Worm (Caenorhabditis elegans): ENCODE results near the gene C47E8.1.

C47E8.1 gene

DNA sequence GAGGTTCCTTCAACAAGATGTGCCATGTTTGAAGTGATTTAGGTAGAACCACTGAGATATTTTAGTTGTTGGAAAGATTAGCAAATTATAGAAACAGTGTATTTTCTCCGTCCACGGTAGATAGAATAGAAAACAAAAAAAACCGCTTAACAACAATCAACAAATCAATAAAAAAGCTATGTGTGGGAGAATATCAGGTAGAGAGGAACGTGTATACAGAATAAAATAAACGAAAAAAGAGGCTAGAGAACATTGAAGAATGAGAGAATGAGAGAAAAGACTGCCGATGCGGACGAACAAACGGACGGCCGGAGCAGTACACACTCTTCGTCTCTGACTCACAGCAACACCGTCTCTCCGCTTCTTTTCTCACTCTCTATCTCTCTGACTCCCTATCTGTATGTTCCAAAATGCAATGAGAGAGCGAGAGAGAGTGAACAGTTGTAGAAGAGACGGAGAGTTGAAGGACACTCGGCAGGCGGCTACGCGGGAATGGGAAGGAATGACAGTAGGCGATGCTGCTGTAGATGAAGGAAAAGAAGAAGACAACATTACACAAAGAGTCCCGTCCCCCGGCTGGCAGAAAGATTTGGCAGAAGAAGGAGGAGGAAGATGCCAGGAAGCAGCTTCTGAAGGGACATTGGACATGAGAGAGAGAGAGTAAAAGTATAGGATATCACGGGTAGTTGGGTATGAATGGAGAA is 30.9 kb downstream of the C47E8.1 start, which contains the start of gene unc-112 (continued):
- TF ChIP-seq akir-1 (GFP tag; optimal IDR thresholded peaks at IDR 0.05), result no peak
- TF ChIP-seq ets-4 (GFP tag; optimal IDR thresholded peaks at IDR 0.05), result peak; percentile 50
- TF ChIP-seq D2030.7 (GFP tag; IDR thresholded peaks at IDR 0.05), result no peak
- peak; percentile 25 to 29 for TF ChIP-seq let-607 (tag; optimal IDR thresholded peaks at IDR 0.05)
- 0 out of 2 replicates have a peak, but pooled peaks have one; percentile 12 for TF ChIP-seq egl-44 (GFP tag; IDR thresholded peaks at IDR 0.05)
- peak; percentile 90 for TF ChIP-seq dox-1 (GFP tag; IDR thresholded peaks at IDR 0.05)
- no peak for TF ChIP-seq lin-40 (tag; optimal IDR thresholded peaks at IDR 0.05)
- 0 out of 2 replicates have a peak, but pooled peaks have one; percentile 18 for TF ChIP-seq hsf-1 (GFP tag; IDR thresholded peaks at IDR 0.05)
- no peak for TF ChIP-seq sdz-38 (tag; optimal IDR thresholded peaks at IDR 0.05)
- TF ChIP-seq mcd-1 (GFP tag; IDR thresholded peaks at IDR 0.05), result peak; percentile 76
- peak; percentile 51; the same call in 1 of the 2 replicates for TF ChIP-seq egrh-3 (GFP tag; IDR thresholded peaks at IDR 0.05)
- TF ChIP-seq lin-35 (GFP tag; optimal IDR thresholded peaks at IDR 0.05), result peak in 1 of 3 experiments; percentile 33
- TF ChIP-seq ztf-6 (GFP tag; IDR thresholded peaks at IDR 0.05), result no peak
- TF ChIP-seq nhr-27 (tag; optimal IDR thresholded peaks at IDR 0.05), result no peak

DNA sequence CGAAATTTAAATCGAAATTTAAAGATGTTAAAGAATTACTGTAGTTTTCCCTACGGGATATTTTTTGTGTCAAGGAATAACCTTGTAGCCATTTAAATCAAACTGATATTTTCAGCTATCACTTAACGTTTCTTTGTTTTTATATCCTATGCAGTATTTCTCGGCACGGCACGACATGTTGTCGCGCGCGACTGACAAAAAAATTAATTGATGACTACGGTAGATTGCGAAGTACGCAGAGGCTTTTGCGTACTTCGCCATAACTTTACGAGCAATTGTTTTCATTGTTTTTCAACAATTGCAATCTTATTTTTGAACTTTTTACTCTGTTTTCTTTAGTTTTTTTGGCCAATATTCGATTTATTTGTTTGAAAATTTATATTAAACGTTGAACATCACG is 32.2 kb downstream of the C47E8.1 start:
- TF ChIP-seq hsf-1 (GFP tag; IDR thresholded peaks at IDR 0.05) (no peak), F33H1.4 (GFP tag; IDR thresholded peaks at IDR 0.05) (peak; percentile 40; the same call in 1 of the 2 replicates), lsl-1 (GFP tag; optimal IDR thresholded peaks at IDR 0.05) (peak; percentile 91), dox-1 (GFP tag; IDR thresholded peaks at IDR 0.05) (no peak), madf-6 (GFP tag; IDR thresholded peaks at IDR 0.05) (peak; percentile 48; the same call in 1 of the 2 replicates), snpc-1.1 (tag; optimal IDR thresholded peaks at IDR 0.05; ENCODE audit: insufficient read depth) (peak; percentile 19), efl-1 (GFP tag; optimal IDR thresholded peaks at IDR 0.05) (peak; percentile 9)

DNA sequence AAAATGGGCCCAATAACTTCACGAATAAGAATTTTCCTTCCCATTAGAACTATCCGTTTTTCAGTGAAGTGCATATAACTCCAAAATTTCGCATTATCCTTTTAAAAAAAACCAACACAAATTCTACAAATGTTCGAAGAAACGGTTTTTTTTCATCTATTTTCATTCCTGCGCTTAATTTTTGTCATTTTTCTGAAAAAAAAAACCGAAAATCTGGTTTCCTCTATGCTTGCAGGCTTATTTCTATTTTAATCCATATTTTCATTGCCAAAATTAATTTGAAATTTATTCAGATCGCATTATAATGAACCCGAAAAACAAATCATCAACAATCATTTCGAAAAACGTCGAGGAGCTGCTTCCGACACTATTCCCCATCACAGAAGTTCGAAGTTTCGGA is 32.8 kb downstream of the C47E8.1 start, which contains the start of gene set-5:
Gene set-5 (plus strand): TSS at position 301 of the 400 bp plus-strand sequence.
- TF ChIP-seq K11D2.4 (GFP tag; IDR thresholded peaks at IDR 0.05), result no peak
- no peak for TF ChIP-seq ztf-22 (GFP tag; optimal IDR thresholded peaks at IDR 0.05)
- no peak for TF ChIP-seq chd-7 (tag; optimal IDR thresholded peaks at IDR 0.05)
- TF ChIP-seq ets-4 (GFP tag; optimal IDR thresholded peaks at IDR 0.05), result no peak
- TF ChIP-seq lin-54 (GFP tag; optimal IDR thresholded peaks at IDR 0.05), result no peak
- TF ChIP-seq B0019.2 (GFP tag; conservative IDR thresholded peaks at IDR 0.05), result no peak
- no peak for TF ChIP-seq fkh-3 (tag; optimal IDR thresholded peaks at IDR 0.05)
- no peak for TF ChIP-seq hsf-1 (GFP tag; IDR thresholded peaks at IDR 0.05)
- TF ChIP-seq efl-1 (GFP tag; optimal IDR thresholded peaks at IDR 0.05), result no peak
- TF ChIP-seq repo-1 (tag; optimal IDR thresholded peaks at IDR 0.05), result no peak
- TF ChIP-seq xnd-1 (tag; optimal IDR thresholded peaks at IDR 0.05), result no peak
- no peak for TF ChIP-seq ccch-3 (GFP tag; optimal IDR thresholded peaks at IDR 0.05)
- no peak for TF ChIP-seq lag-1 (GFP tag; IDR thresholded peaks at IDR 0.05)
- TF ChIP-seq cebp-1 (GFP tag; IDR thresholded peaks at IDR 0.05), result no peak
- TF ChIP-seq cebp-1 (tag; optimal IDR thresholded peaks at IDR 0.05), result no peak
- TF ChIP-seq lir-1 (GFP tag; conservative IDR thresholded peaks at IDR 0.05), result no peak
- TF ChIP-seq C06A6.2 (GFP tag; conservative IDR thresholded peaks at IDR 0.05), result no peak
- no peak for TF ChIP-seq B0261.1 (tag; optimal IDR thresholded peaks at IDR 0.05)
- no peak for TF ChIP-seq gei-17 (GFP tag; optimal IDR thresholded peaks at IDR 0.05)
- TF ChIP-seq sptf-2 (GFP tag; optimal IDR thresholded peaks at IDR 0.05), result no peak

All from whole organism, young adult.